Comparison of ENCODE assay signal across 1 fruit fly cellular context in the genomic region with DNA sequence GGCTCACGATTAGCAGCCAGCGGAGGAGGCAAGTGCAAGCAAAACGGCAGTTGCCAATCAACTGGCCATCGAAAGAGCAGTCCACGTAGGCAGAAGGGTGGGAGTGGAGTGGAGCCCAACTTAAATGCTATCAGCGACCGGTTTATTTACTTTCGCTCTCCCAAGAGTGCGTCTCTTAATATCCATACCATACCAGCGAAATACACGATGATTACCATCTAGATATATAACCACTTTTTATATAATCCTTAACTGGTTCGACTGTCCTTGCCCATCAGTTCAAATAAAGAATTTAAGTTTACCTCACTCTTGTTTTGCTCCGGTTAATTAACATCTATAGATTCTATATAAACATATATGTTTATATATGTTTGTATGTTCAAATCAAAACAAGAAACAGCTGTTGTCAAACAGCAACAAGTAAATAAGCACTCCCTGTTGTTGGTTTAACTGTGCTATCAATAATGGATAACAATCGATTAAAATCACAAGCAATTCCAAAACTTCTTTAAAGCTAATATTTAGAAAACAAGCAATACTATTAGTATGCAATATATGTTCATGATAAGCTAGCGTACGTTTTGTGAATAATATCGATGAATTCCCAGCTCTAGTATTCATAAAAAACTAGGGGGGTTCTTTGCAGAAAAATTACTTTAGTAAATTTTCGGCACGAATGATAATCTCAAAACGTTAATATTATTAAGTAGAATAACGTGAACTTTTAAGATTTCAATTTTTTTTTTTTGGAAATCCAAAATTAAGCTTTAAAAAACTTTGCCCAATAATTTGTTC.
TF ChIP-seq lines count a peak whose summit lies in the region.

No protein-coding gene starts in this region.

TF ChIP-seq in whole organism, embryonic, 481 proteins besides CTCF, POLR2A, EP300 and RAD21 (continued from another document and continues in another):
- TF ChIP-seq CG34224 (GFP tag; IDR thresholded peaks at IDR 0.05; lab: Robert Waterston, UW; ENCODE audit: partially characterized antibody), result peak; percentile 49; the same call in 1 of the 3 replicates
- peak; percentile 23 for TF ChIP-seq kni (GFP tag; optimal IDR thresholded peaks at IDR 0.05; lab: Kevin White, UChicago)
- peak; percentile 43; the same call in 1 of the 3 replicates for TF ChIP-seq CG34422 (GFP tag; IDR thresholded peaks at IDR 0.05; lab: Robert Waterston, UW)
- TF ChIP-seq CG17186 (GFP tag; optimal IDR thresholded peaks at IDR 0.05; lab: Kevin White, UChicago), result no peak
- peak; percentile 14 for TF ChIP-seq CG12155 (GFP tag; optimal IDR thresholded peaks at IDR 0.05; lab: Kevin White, UChicago)
- TF ChIP-seq CG3726 (GFP tag; IDR thresholded peaks at IDR 0.05; lab: Robert Waterston, UW), result no peak
- no peak for TF ChIP-seq CG17612 (GFP tag; IDR thresholded peaks at IDR 0.05; lab: Robert Waterston, UW)
- TF ChIP-seq Dfd (GFP tag; optimal IDR thresholded peaks at IDR 0.05; lab: Kevin White, UChicago), result no peak
- no peak for TF ChIP-seq slou (GFP tag; optimal IDR thresholded peaks at IDR 0.05; lab: Kevin White, UChicago)
- TF ChIP-seq pzg (GFP tag; optimal IDR thresholded peaks at IDR 0.05; lab: Kevin White, UChicago), result peak; percentile 20
- TF ChIP-seq gsb-n (tag; optimal IDR thresholded peaks at IDR 0.05; lab: Kevin White, UChicago), result no peak
- TF ChIP-seq CG6654 (GFP tag; optimal IDR thresholded peaks at IDR 0.05; lab: Kevin White, UChicago), result no peak
- TF ChIP-seq CG12769 (tag; optimal IDR thresholded peaks at IDR 0.05; lab: Kevin White, UChicago), result peak; percentile 73
- TF ChIP-seq CG11695 (GFP tag; IDR thresholded peaks at IDR 0.05; lab: Robert Waterston, UW), result 0 out of 3 replicates have a peak, but pooled peaks have one; percentile 28
- no peak for TF ChIP-seq Lim3 (GFP tag; IDR thresholded peaks at IDR 0.05; lab: Robert Waterston, UW)
- 0 out of 2 replicates have a peak, but pooled peaks have one; percentile 10 for TF ChIP-seq al (GFP tag; IDR thresholded peaks at IDR 0.05; lab: Robert Waterston, UW)
- TF ChIP-seq CG7271 (tag; optimal IDR thresholded peaks at IDR 0.05; lab: Kevin White, UChicago), result no peak
- no peak for TF ChIP-seq ftz-f1 (GFP tag; optimal IDR thresholded peaks at IDR 0.05; lab: Kevin White, UChicago)
- TF ChIP-seq tio (GFP tag; optimal IDR thresholded peaks at IDR 0.05; lab: Kevin White, UChicago), result no peak
- TF ChIP-seq Max (GFP tag; optimal IDR thresholded peaks at IDR 0.05; lab: Kevin White, UChicago), result peak; percentile 71
- peak; percentile 19 for TF ChIP-seq CG15696 (tag; optimal IDR thresholded peaks at IDR 0.05; lab: Kevin White, UChicago)
- TF ChIP-seq CG2875 (GFP tag; optimal IDR thresholded peaks at IDR 0.05; lab: Kevin White, UChicago), result peak; percentile 57
- peak; percentile 55; the same call in 1 of the 3 replicates for TF ChIP-seq C15 (GFP tag; IDR thresholded peaks at IDR 0.05; lab: Robert Waterston, UW)
- TF ChIP-seq prd (optimal IDR thresholded peaks at IDR 0.05; lab: Kevin White, UChicago), result no peak
- peak; percentile 24; the same call in 1 of the 3 replicates for TF ChIP-seq prd (GFP tag; IDR thresholded peaks at IDR 0.05; lab: Robert Waterston, UW)
- peak; percentile 45; the same call in 1 of the 2 replicates for TF ChIP-seq wdn (GFP tag; IDR thresholded peaks at IDR 0.05; lab: Robert Waterston, UW)
- no peak for TF ChIP-seq sisA (GFP tag; IDR thresholded peaks at IDR 0.05; lab: Robert Waterston, UW)
- TF ChIP-seq CG15479 (GFP tag; optimal IDR thresholded peaks at IDR 0.05; lab: Kevin White, UChicago), result no peak
- TF ChIP-seq Rx (GFP tag; IDR thresholded peaks at IDR 0.05; lab: Robert Waterston, UW), result no peak
- TF ChIP-seq CG10565 (GFP tag; optimal IDR thresholded peaks at IDR 0.05; lab: Kevin White, UChicago), result no peak
- TF ChIP-seq CG14014 (GFP tag; IDR thresholded peaks at IDR 0.05; lab: Robert Waterston, UW), result peak; percentile 65; the same call in 1 of the 2 replicates
- TF ChIP-seq Chrac-16 (GFP tag; optimal IDR thresholded peaks at IDR 0.05; lab: Kevin White, UChicago), result peak; percentile 1
- peak; percentile 43 for TF ChIP-seq CG18262 (tag; optimal IDR thresholded peaks at IDR 0.05; lab: Kevin White, UChicago)
- peak in 1 of 2 experiments; percentile 77 for TF ChIP-seq crp (GFP tag; optimal IDR thresholded peaks at IDR 0.05; lab: Kevin White, UChicago)
- peak; percentile 56 for TF ChIP-seq trh (GFP tag; optimal IDR thresholded peaks at IDR 0.05; lab: Kevin White, UChicago)
- no peak for TF ChIP-seq fru (optimal IDR thresholded peaks at IDR 0.05; lab: Kevin White, UChicago)
- no peak for TF ChIP-seq hth (optimal IDR thresholded peaks at IDR 0.05; lab: Kevin White, UChicago)
- peak; percentile 68 for TF ChIP-seq gem (tag; optimal IDR thresholded peaks at IDR 0.05; lab: Kevin White, UChicago)
- TF ChIP-seq Stat92E (GFP tag; optimal IDR thresholded peaks at IDR 0.05; lab: Kevin White, UChicago), result no peak
- TF ChIP-seq abd-A (tag; optimal IDR thresholded peaks at IDR 0.05; lab: Kevin White, UChicago), result no peak
- no peak for TF ChIP-seq CG9797 (GFP tag; optimal IDR thresholded peaks at IDR 0.05; lab: Kevin White, UChicago)
- peak; percentile 28 for TF ChIP-seq CG15601 (tag; optimal IDR thresholded peaks at IDR 0.05; lab: Kevin White, UChicago)
- no peak for TF ChIP-seq CG15073 (GFP tag; optimal IDR thresholded peaks at IDR 0.05; lab: Kevin White, UChicago)
- TF ChIP-seq CG9932 (GFP tag; IDR thresholded peaks at IDR 0.05; lab: Robert Waterston, UW), result peak; percentile 66
- TF ChIP-seq ems (GFP tag; optimal IDR thresholded peaks at IDR 0.05; lab: Kevin White, UChicago), result no peak
- TF ChIP-seq ro (GFP tag; IDR thresholded peaks at IDR 0.05; lab: Robert Waterston, UW), result no peak
- no peak for TF ChIP-seq luna (GFP tag; optimal IDR thresholded peaks at IDR 0.05; lab: Kevin White, UChicago)
- no peak for TF ChIP-seq rib (GFP tag; IDR thresholded peaks at IDR 0.05; lab: Robert Waterston, UW)
- no peak for TF ChIP-seq bigmax (GFP tag; optimal IDR thresholded peaks at IDR 0.05; lab: Kevin White, UChicago)
- TF ChIP-seq lola (GFP tag; optimal IDR thresholded peaks at IDR 0.05; lab: Kevin White, UChicago), result no peak
- peak; percentile 37 for TF ChIP-seq CG1602 (GFP tag; optimal IDR thresholded peaks at IDR 0.05; lab: Kevin White, UChicago)
- TF ChIP-seq CG12071 (GFP tag; optimal IDR thresholded peaks at IDR 0.05; lab: Kevin White, UChicago), result no peak
- TF ChIP-seq CG17385 (GFP tag; optimal IDR thresholded peaks at IDR 0.05; lab: Kevin White, UChicago), result peak; percentile 44
- no peak for TF ChIP-seq CG11093 (GFP tag; IDR thresholded peaks at IDR 0.05; lab: Robert Waterston, UW)
- peak; percentile 89 for TF ChIP-seq fd3F (GFP tag; optimal IDR thresholded peaks at IDR 0.05; lab: Kevin White, UChicago)
- no peak for TF ChIP-seq Sry-β (GFP tag; optimal IDR thresholded peaks at IDR 0.05; lab: Kevin White, UChicago)
- TF ChIP-seq Drgx (GFP tag; IDR thresholded peaks at IDR 0.05; lab: Robert Waterston, UW), result 0 out of 2 replicates have a peak, but pooled peaks have one; percentile 33
- no peak for TF ChIP-seq CG9876 (GFP tag; optimal IDR thresholded peaks at IDR 0.05; lab: Kevin White, UChicago)
- TF ChIP-seq chn (GFP tag; optimal IDR thresholded peaks at IDR 0.05; lab: Kevin White, UChicago), result peak; percentile 5
- no peak for TF ChIP-seq CG3163 (GFP tag; optimal IDR thresholded peaks at IDR 0.05; lab: Kevin White, UChicago)
- TF ChIP-seq ab (GFP tag; optimal IDR thresholded peaks at IDR 0.05; lab: Kevin White, UChicago), result no peak
- TF ChIP-seq br (optimal IDR thresholded peaks at IDR 0.05; lab: Kevin White, UChicago), result no peak
- peak; percentile 14 for TF ChIP-seq fd64A (GFP tag; optimal IDR thresholded peaks at IDR 0.05; lab: Kevin White, UChicago)
- no peak for TF ChIP-seq tin (GFP tag; optimal IDR thresholded peaks at IDR 0.05; lab: Kevin White, UChicago)
- TF ChIP-seq sd (tag; optimal IDR thresholded peaks at IDR 0.05; lab: Kevin White, UChicago), result no peak
- TF ChIP-seq CG3838 (GFP tag; optimal IDR thresholded peaks at IDR 0.05; lab: Kevin White, UChicago), result peak; percentile 56
- peak; percentile 65 for TF ChIP-seq CG7556 (GFP tag; optimal IDR thresholded peaks at IDR 0.05; lab: Kevin White, UChicago)
- TF ChIP-seq Elba2 (GFP tag; optimal IDR thresholded peaks at IDR 0.05; lab: Kevin White, UChicago), result no peak
- TF ChIP-seq CG11696 (GFP tag; IDR thresholded peaks at IDR 0.05; lab: Robert Waterston, UW), result no peak
- no peak for TF ChIP-seq HLHmδ (GFP tag; optimal IDR thresholded peaks at IDR 0.05; lab: Kevin White, UChicago)
- peak; percentile 59; the same call in 1 of the 2 replicates for TF ChIP-seq vvl (GFP tag; IDR thresholded peaks at IDR 0.05; lab: Robert Waterston, UW)
- TF ChIP-seq Lhr (GFP tag; optimal IDR thresholded peaks at IDR 0.05; lab: Kevin White, UChicago), result no peak
- no peak for TF ChIP-seq CG30431 (GFP tag; optimal IDR thresholded peaks at IDR 0.05; lab: Kevin White, UChicago)
- TF ChIP-seq CG13775 (GFP tag; optimal IDR thresholded peaks at IDR 0.05; lab: Kevin White, UChicago), result peak; percentile 35
- TF ChIP-seq CG6689 (GFP tag; IDR thresholded peaks at IDR 0.05; lab: Robert Waterston, UW), result 0 out of 2 replicates have a peak, but pooled peaks have one; percentile 22
- 0 out of 3 replicates have a peak, but pooled peaks have one; percentile 4 for TF ChIP-seq CG11456 (GFP tag; IDR thresholded peaks at IDR 0.05; lab: Robert Waterston, UW)
- peak; percentile 64; the same call in 1 of the 2 replicates for TF ChIP-seq sob (GFP tag; IDR thresholded peaks at IDR 0.05; lab: Robert Waterston, UW)
- no peak for TF ChIP-seq CG8089 (GFP tag; optimal IDR thresholded peaks at IDR 0.05; lab: Kevin White, UChicago)
- TF ChIP-seq Med (GFP tag; lab: Kevin White, UChicago), result peak; percentile 87
- TF ChIP-seq klu (GFP tag; IDR thresholded peaks at IDR 0.05; lab: Robert Waterston, UW), result no peak
- TF ChIP-seq ato (GFP tag; IDR thresholded peaks at IDR 0.05; lab: Robert Waterston, UW; ENCODE audit: partially characterized antibody), result no peak
- peak; percentile 22 for TF ChIP-seq CG5245 (GFP tag; optimal IDR thresholded peaks at IDR 0.05; lab: Kevin White, UChicago)
- TF ChIP-seq yki (optimal IDR thresholded peaks at IDR 0.05; lab: Kevin White, UChicago), result no peak
- TF ChIP-seq chm (GFP tag; IDR thresholded peaks at IDR 0.05; lab: Robert Waterston, UW), result no peak
- no peak for TF ChIP-seq Tbp (GFP tag; optimal IDR thresholded peaks at IDR 0.05; lab: Kevin White, UChicago)
- TF ChIP-seq ewg (GFP tag; optimal IDR thresholded peaks at IDR 0.05; lab: Kevin White, UChicago), result no peak
- peak; percentile 28 for TF ChIP-seq CG13894 (tag; optimal IDR thresholded peaks at IDR 0.05; lab: Kevin White, UChicago)
- TF ChIP-seq CG6813 (GFP tag; optimal IDR thresholded peaks at IDR 0.05; lab: Kevin White, UChicago), result peak; percentile 48
- no peak for TF ChIP-seq CG32767 (GFP tag; IDR thresholded peaks at IDR 0.05; lab: Robert Waterston, UW)
- no peak; the same call in 2 of the 3 replicates for TF ChIP-seq dysf (GFP tag; IDR thresholded peaks at IDR 0.05; lab: Robert Waterston, UW)
- no peak for TF ChIP-seq CG2129 (GFP tag; IDR thresholded peaks at IDR 0.05; lab: Robert Waterston, UW; ENCODE audit: partially characterized antibody)
- peak; percentile 55; the same call in 1 of the 2 replicates for TF ChIP-seq MBD-R2 (GFP tag; IDR thresholded peaks at IDR 0.05; lab: Robert Waterston, UW)
- TF ChIP-seq CG1792 (GFP tag; optimal IDR thresholded peaks at IDR 0.05; lab: Kevin White, UChicago), result no peak
- TF ChIP-seq sug (tag; optimal IDR thresholded peaks at IDR 0.05; lab: Kevin White, UChicago), result peak; percentile 51
- no peak for TF ChIP-seq jing (GFP tag; optimal IDR thresholded peaks at IDR 0.05; lab: Kevin White, UChicago)
- no peak for TF ChIP-seq Mrtf (GFP tag; IDR thresholded peaks at IDR 0.05; lab: Robert Waterston, UW)
- TF ChIP-seq PHDP (tag; optimal IDR thresholded peaks at IDR 0.05; lab: Kevin White, UChicago), result peak; percentile 75
- TF ChIP-seq CG7786 (GFP tag; optimal IDR thresholded peaks at IDR 0.05; lab: Kevin White, UChicago), result no peak
- TF ChIP-seq cas (GFP tag; IDR thresholded peaks at IDR 0.05; lab: Robert Waterston, UW), result no peak
- peak; percentile 3 for TF ChIP-seq CG8281 (tag; optimal IDR thresholded peaks at IDR 0.05; lab: Kevin White, UChicago)
- peak; percentile 76 for TF ChIP-seq Atf6 (GFP tag; IDR thresholded peaks at IDR 0.05; lab: Robert Waterston, UW)
- no peak for TF ChIP-seq so (GFP tag; IDR thresholded peaks at IDR 0.05; lab: Robert Waterston, UW)
- TF ChIP-seq shn (GFP tag; optimal IDR thresholded peaks at IDR 0.05; lab: Kevin White, UChicago), result no peak
- TF ChIP-seq Dref (GFP tag; IDR thresholded peaks at IDR 0.05; lab: Robert Waterston, UW), result peak; percentile 57
- peak; percentile 79 for TF ChIP-seq CG7987 (GFP tag; optimal IDR thresholded peaks at IDR 0.05; lab: Kevin White, UChicago)
- TF ChIP-seq CG5953 (GFP tag; IDR thresholded peaks at IDR 0.05; lab: Robert Waterston, UW), result peak; percentile 34; the same call in 1 of the 2 replicates
- TF ChIP-seq CG6254 (GFP tag; optimal IDR thresholded peaks at IDR 0.05; lab: Kevin White, UChicago), result no peak
- TF ChIP-seq fd102C (GFP tag; optimal IDR thresholded peaks at IDR 0.05; lab: Kevin White, UChicago), result no peak
- no peak for TF ChIP-seq CG2199 (GFP tag; IDR thresholded peaks at IDR 0.05; lab: Robert Waterston, UW)
- TF ChIP-seq zfh2 (GFP tag; optimal IDR thresholded peaks at IDR 0.05; lab: Kevin White, UChicago), result no peak
- TF ChIP-seq bbx (GFP tag; IDR thresholded peaks at IDR 0.05; lab: Robert Waterston, UW; ENCODE audit: partially characterized antibody), result 0 out of 2 replicates have a peak, but pooled peaks have one; percentile 9
- peak; percentile 11 for TF ChIP-seq D19A (tag; optimal IDR thresholded peaks at IDR 0.05; lab: Kevin White, UChicago)
- no peak for TF ChIP-seq jigr1 (GFP tag; IDR thresholded peaks at IDR 0.05; lab: Robert Waterston, UW)
- peak; percentile 29; the same call in 1 of the 2 replicates for TF ChIP-seq danr (GFP tag; IDR thresholded peaks at IDR 0.05; lab: Robert Waterston, UW)
- no peak for TF ChIP-seq p53 (GFP tag; optimal IDR thresholded peaks at IDR 0.05; lab: Kevin White, UChicago)
- no peak for TF ChIP-seq bcd (GFP tag; optimal IDR thresholded peaks at IDR 0.05; lab: Kevin White, UChicago)
- no peak; the same call in 1 of the 2 replicates for TF ChIP-seq NFAT (GFP tag; IDR thresholded peaks at IDR 0.05; lab: Robert Waterston, UW)
- TF ChIP-seq zfh1 (GFP tag; IDR thresholded peaks at IDR 0.05; lab: Robert Waterston, UW), result no peak
- TF ChIP-seq onecut (GFP tag; IDR thresholded peaks at IDR 0.05; lab: Robert Waterston, UW), result no peak
- TF ChIP-seq CG2116 (GFP tag; optimal IDR thresholded peaks at IDR 0.05; lab: Kevin White, UChicago), result peak; percentile 63
- no peak for TF ChIP-seq CG8290 (GFP tag; optimal IDR thresholded peaks at IDR 0.05; lab: Kevin White, UChicago)
- TF ChIP-seq CG8290 (tag; optimal IDR thresholded peaks at IDR 0.05; lab: Kevin White, UChicago), result peak in 1 of 2 experiments; percentile 87
- no peak for TF ChIP-seq pita (GFP tag; optimal IDR thresholded peaks at IDR 0.05; lab: Kevin White, UChicago)
